2 fruit fly cellular contexts compared by ENCODE assay signal in the genomic region with DNA sequence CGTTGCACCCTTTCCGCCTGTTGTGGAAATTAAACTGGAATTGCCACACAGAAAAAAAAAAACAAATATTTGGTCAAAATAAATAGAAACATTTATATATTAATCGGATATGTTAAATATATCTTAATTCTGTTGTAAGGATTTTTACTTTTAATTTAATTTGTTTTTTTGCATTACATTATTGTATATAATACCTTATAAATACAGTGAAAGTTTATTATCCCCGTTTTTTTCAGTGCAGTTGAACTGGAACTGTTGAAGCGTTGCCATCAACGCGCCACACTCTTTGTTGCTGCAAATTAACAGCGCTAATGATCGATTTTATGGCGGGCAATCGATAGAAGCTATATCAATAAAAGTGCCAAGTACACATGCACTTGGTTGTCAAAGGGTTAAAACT.
A peak's percentile ranks its signal among the peaks of the same experiment; 100 is the strongest.
TF ChIP-seq lines count a peak whose summit lies in the region.

No protein-coding gene starts in this region.

TF ChIP-seq in whole organism, embryonic, 481 proteins besides CTCF, POLR2A, EP300 and RAD21 (continued from another document and continues in another):
- no peak for TF ChIP-seq CG11723 (GFP tag; optimal IDR thresholded peaks at IDR 0.05; lab: Kevin White, UChicago)
- no peak for TF ChIP-seq Kr (GFP tag; optimal IDR thresholded peaks at IDR 0.05; lab: Kevin White, UChicago)
- no peak for TF ChIP-seq CG6272 (GFP tag; IDR thresholded peaks at IDR 0.05; lab: Robert Waterston, UW)
- TF ChIP-seq pho (GFP tag; optimal IDR thresholded peaks at IDR 0.05; lab: Kevin White, UChicago) = no peak
- no peak for TF ChIP-seq CG4820 (GFP tag; optimal IDR thresholded peaks at IDR 0.05; lab: Kevin White, UChicago)
- TF ChIP-seq CG8765 (GFP tag; IDR thresholded peaks at IDR 0.05; lab: Robert Waterston, UW) = no peak
- no peak for TF ChIP-seq br (optimal IDR thresholded peaks at IDR 0.05; lab: Kevin White, UChicago)
- no peak for TF ChIP-seq Dbx (GFP tag; IDR thresholded peaks at IDR 0.05; lab: Robert Waterston, UW)
- no peak for TF ChIP-seq CG18476 (GFP tag; optimal IDR thresholded peaks at IDR 0.05; lab: Kevin White, UChicago)
- TF ChIP-seq H2.0 (GFP tag; IDR thresholded peaks at IDR 0.05; lab: Robert Waterston, UW) = no peak
- no peak for TF ChIP-seq CG10462 (GFP tag; optimal IDR thresholded peaks at IDR 0.05; lab: Kevin White, UChicago)
- TF ChIP-seq CG7928 (GFP tag; optimal IDR thresholded peaks at IDR 0.05; lab: Kevin White, UChicago) = no peak
- TF ChIP-seq Side (GFP tag; optimal IDR thresholded peaks at IDR 0.05; lab: Kevin White, UChicago) = no peak
- TF ChIP-seq sd (tag; optimal IDR thresholded peaks at IDR 0.05; lab: Kevin White, UChicago) = no peak
- no peak for TF ChIP-seq bowl (GFP tag; IDR thresholded peaks at IDR 0.05; lab: Robert Waterston, UW)
- TF ChIP-seq Dll (GFP tag; IDR thresholded peaks at IDR 0.05; lab: Robert Waterston, UW; ENCODE audit: partially characterized antibody) = no peak
- TF ChIP-seq fd102C (GFP tag; optimal IDR thresholded peaks at IDR 0.05; lab: Kevin White, UChicago) = no peak
- TF ChIP-seq E2f1 (GFP tag; IDR thresholded peaks at IDR 0.05; lab: Robert Waterston, UW) = no peak
- no peak for TF ChIP-seq CG11695 (GFP tag; IDR thresholded peaks at IDR 0.05; lab: Robert Waterston, UW)
- no peak for TF ChIP-seq CG2199 (GFP tag; IDR thresholded peaks at IDR 0.05; lab: Robert Waterston, UW)
- TF ChIP-seq her (GFP tag; optimal IDR thresholded peaks at IDR 0.05; lab: Kevin White, UChicago) = no peak
- no peak for TF ChIP-seq prd (optimal IDR thresholded peaks at IDR 0.05; lab: Kevin White, UChicago)
- peak; percentile 42; the same call in 2 of the 3 replicates for TF ChIP-seq prd (GFP tag; IDR thresholded peaks at IDR 0.05; lab: Robert Waterston, UW)
- no peak for TF ChIP-seq slp2 (GFP tag; optimal IDR thresholded peaks at IDR 0.05; lab: Kevin White, UChicago)
- TF ChIP-seq Lim3 (GFP tag; IDR thresholded peaks at IDR 0.05; lab: Robert Waterston, UW) = no peak
- TF ChIP-seq stwl (tag; optimal IDR thresholded peaks at IDR 0.05; lab: Kevin White, UChicago) = no peak
- no peak for TF ChIP-seq CG1603 (tag; optimal IDR thresholded peaks at IDR 0.05; lab: Kevin White, UChicago)
- no peak for TF ChIP-seq danr (GFP tag; IDR thresholded peaks at IDR 0.05; lab: Robert Waterston, UW)
- no peak for TF ChIP-seq ham (GFP tag; IDR thresholded peaks at IDR 0.05; lab: Robert Waterston, UW)
- peak; percentile 57 for TF ChIP-seq dmrt11E (tag; optimal IDR thresholded peaks at IDR 0.05; lab: Kevin White, UChicago)
- TF ChIP-seq Xrp1 (GFP tag; IDR thresholded peaks at IDR 0.05; lab: Robert Waterston, UW) = peak; percentile 49; the same call in 1 of the 2 replicates
- TF ChIP-seq toy (GFP tag; IDR thresholded peaks at IDR 0.05; lab: Robert Waterston, UW) = no peak
- TF ChIP-seq HLH3B (GFP tag; IDR thresholded peaks at IDR 0.05; lab: Robert Waterston, UW) = 0 out of 2 replicates have a peak, but pooled peaks have one; percentile 15
- no peak for TF ChIP-seq sisA (GFP tag; IDR thresholded peaks at IDR 0.05; lab: Robert Waterston, UW)
- no peak for TF ChIP-seq Gug (GFP tag; IDR thresholded peaks at IDR 0.05; lab: Robert Waterston, UW)
- no peak for TF ChIP-seq h (optimal IDR thresholded peaks at IDR 0.05; lab: Kevin White, UChicago)
- no peak for TF ChIP-seq dysf (GFP tag; IDR thresholded peaks at IDR 0.05; lab: Robert Waterston, UW)
- TF ChIP-seq bsh (GFP tag; optimal IDR thresholded peaks at IDR 0.05; lab: Kevin White, UChicago) = peak in 1 of 2 experiments; percentile 36
- TF ChIP-seq chn (GFP tag; optimal IDR thresholded peaks at IDR 0.05; lab: Kevin White, UChicago) = no peak
- no peak for TF ChIP-seq nerfin-2 (GFP tag; IDR thresholded peaks at IDR 0.05; lab: Robert Waterston, UW; ENCODE audit: partially characterized antibody)
- no peak for TF ChIP-seq gcm2 (GFP tag; optimal IDR thresholded peaks at IDR 0.05; lab: Kevin White, UChicago)
- no peak for TF ChIP-seq schlank (tag; optimal IDR thresholded peaks at IDR 0.05; lab: Kevin White, UChicago)
- TF ChIP-seq CG10959 (GFP tag; IDR thresholded peaks at IDR 0.05; lab: Robert Waterston, UW) = 0 out of 2 replicates have a peak, but pooled peaks have one; percentile 7
- TF ChIP-seq Max (GFP tag; optimal IDR thresholded peaks at IDR 0.05; lab: Kevin White, UChicago) = no peak
- no peak for TF ChIP-seq CG14050 (GFP tag; IDR thresholded peaks at IDR 0.05; lab: Robert Waterston, UW)
- peak; percentile 50 for TF ChIP-seq zen (tag; optimal IDR thresholded peaks at IDR 0.05; lab: Kevin White, UChicago)
- TF ChIP-seq MESR4 (GFP tag; optimal IDR thresholded peaks at IDR 0.05; lab: Kevin White, UChicago) = no peak
- TF ChIP-seq Atf3 (GFP tag; optimal IDR thresholded peaks at IDR 0.05; lab: Kevin White, UChicago) = no peak
- TF ChIP-seq CG4617 (GFP tag; optimal IDR thresholded peaks at IDR 0.05; lab: Kevin White, UChicago; ENCODE audit: borderline replicate concordance) = no peak
- TF ChIP-seq CG2116 (GFP tag; optimal IDR thresholded peaks at IDR 0.05; lab: Kevin White, UChicago) = no peak
- no peak for TF ChIP-seq Dip3 (GFP tag; optimal IDR thresholded peaks at IDR 0.05; lab: Kevin White, UChicago)
- no peak for TF ChIP-seq repo (GFP tag; optimal IDR thresholded peaks at IDR 0.05; lab: Kevin White, UChicago)
- no peak for TF ChIP-seq mld (GFP tag; IDR thresholded peaks at IDR 0.05; lab: Robert Waterston, UW; ENCODE audit: partially characterized antibody)
- TF ChIP-seq phol (tag; optimal IDR thresholded peaks at IDR 0.05; lab: Kevin White, UChicago) = peak; percentile 24
- TF ChIP-seq tin (GFP tag; optimal IDR thresholded peaks at IDR 0.05; lab: Kevin White, UChicago) = no peak
- no peak for TF ChIP-seq CG4282 (GFP tag; optimal IDR thresholded peaks at IDR 0.05; lab: Kevin White, UChicago)
- TF ChIP-seq dmrt99B (tag; optimal IDR thresholded peaks at IDR 0.05; lab: Kevin White, UChicago) = no peak
- no peak for TF ChIP-seq Tbp (GFP tag; optimal IDR thresholded peaks at IDR 0.05; lab: Kevin White, UChicago)
- peak; percentile 7 for TF ChIP-seq CG8388 (GFP tag; optimal IDR thresholded peaks at IDR 0.05; lab: Kevin White, UChicago)
- TF ChIP-seq en (GFP tag; optimal IDR thresholded peaks at IDR 0.05; lab: Kevin White, UChicago) = no peak
- no peak for TF ChIP-seq CG2678 (tag; optimal IDR thresholded peaks at IDR 0.05; lab: Kevin White, UChicago)
- TF ChIP-seq CG18599 (GFP tag; optimal IDR thresholded peaks at IDR 0.05; lab: Kevin White, UChicago) = no peak
- TF ChIP-seq CG14667 (GFP tag; IDR thresholded peaks at IDR 0.05; lab: Robert Waterston, UW) = no peak
- no peak for TF ChIP-seq gsb (GFP tag; IDR thresholded peaks at IDR 0.05; lab: Robert Waterston, UW)
- TF ChIP-seq nmo (GFP tag; optimal IDR thresholded peaks at IDR 0.05; lab: Kevin White, UChicago) = peak; percentile 23
- no peak for TF ChIP-seq esg (GFP tag; conservative IDR thresholded peaks at IDR 0.05; lab: Robert Waterston, UW)
- no peak for TF ChIP-seq CG10274 (GFP tag; optimal IDR thresholded peaks at IDR 0.05; lab: Kevin White, UChicago)

TF ChIP-seq in whole organism, prepupa, 60 proteins besides CTCF, POLR2A, EP300 and RAD21 (continued from another document):
- TF ChIP-seq svp (GFP tag; lab: Kevin White, UChicago) (peak; percentile 48), ss (GFP tag; optimal IDR thresholded peaks at IDR 0.05; lab: Kevin White, UChicago) (peak; percentile 24 to 31), pdm3 (GFP tag; optimal IDR thresholded peaks at IDR 0.05; lab: Kevin White, UChicago) (peak; percentile 35), CG3032 (tag; optimal IDR thresholded peaks at IDR 0.05; lab: Kevin White, UChicago) (peak; percentile 2), fd59A (GFP tag; optimal IDR thresholded peaks at IDR 0.05; lab: Kevin White, UChicago) (no peak), net (GFP tag; optimal IDR thresholded peaks at IDR 0.05; lab: Kevin White, UChicago) (peak; percentile 25), CG6163 (GFP tag; IDR thresholded peaks at IDR 0.05; lab: Robert Waterston, UW) (peak; percentile 50; the same call in 1 of the 3 replicates), CG16779 (tag; optimal IDR thresholded peaks at IDR 0.05; lab: Kevin White, UChicago) (no peak), Sox102F (GFP tag; optimal IDR thresholded peaks at IDR 0.05; lab: Kevin White, UChicago) (no peak), CG15336 (GFP tag; IDR thresholded peaks at IDR 0.05; lab: Robert Waterston, UW) (peak; percentile 63), Hr38 (GFP tag; optimal IDR thresholded peaks at IDR 0.05; lab: Kevin White, UChicago) (no peak), vri (GFP tag; optimal IDR thresholded peaks at IDR 0.05; lab: Kevin White, UChicago) (no peak), Eip75B (GFP tag; optimal IDR thresholded peaks at IDR 0.05; lab: Kevin White, UChicago) (no peak), Lpt (GFP tag; optimal IDR thresholded peaks at IDR 0.05; lab: Kevin White, UChicago) (no peak), CG7368 (GFP tag; optimal IDR thresholded peaks at IDR 0.05; lab: Kevin White, UChicago) (peak; percentile 15), Blimp-1 (GFP tag; optimal IDR thresholded peaks at IDR 0.05; lab: Kevin White, UChicago) (no peak), CG8632 (GFP tag; optimal IDR thresholded peaks at IDR 0.05; lab: Kevin White, UChicago) (peak; percentile 52), Sox14 (GFP tag; optimal IDR thresholded peaks at IDR 0.05; lab: Kevin White, UChicago) (no peak), dsx (GFP tag; optimal IDR thresholded peaks at IDR 0.05; lab: Kevin White, UChicago; ENCODE audit: poor library complexity, severe bottlenecking) (no peak), spab (GFP tag; optimal IDR thresholded peaks at IDR 0.05; lab: Kevin White, UChicago) (no peak), Gug (GFP tag; IDR thresholded peaks at IDR 0.05; lab: Robert Waterston, UW) (0 out of 2 replicates have a peak, but pooled peaks have one; percentile 16), fkh (GFP tag; optimal IDR thresholded peaks at IDR 0.05; lab: Kevin White, UChicago) (no peak), CG11762 (GFP tag; optimal IDR thresholded peaks at IDR 0.05; lab: Kevin White, UChicago; ENCODE audit: insufficient read depth) (no peak), Ets96B (tag; optimal IDR thresholded peaks at IDR 0.05; lab: Kevin White, UChicago) (no peak), fd85E (GFP tag; optimal IDR thresholded peaks at IDR 0.05; lab: Kevin White, UChicago) (no peak), esn (GFP tag; optimal IDR thresholded peaks at IDR 0.05; lab: Kevin White, UChicago) (peak; percentile 22), CG31627 (GFP tag; optimal IDR thresholded peaks at IDR 0.05; lab: Kevin White, UChicago) (no peak), eg (GFP tag; IDR thresholded peaks at IDR 0.05; lab: Robert Waterston, UW) (no peak), CG34406 (GFP tag; optimal IDR thresholded peaks at IDR 0.05; lab: Kevin White, UChicago) (peak; percentile 50), lz (GFP tag; optimal IDR thresholded peaks at IDR 0.05; lab: Kevin White, UChicago) (no peak), dac (GFP tag; optimal IDR thresholded peaks at IDR 0.05; lab: Kevin White, UChicago) (no peak), Hr4 (GFP tag; optimal IDR thresholded peaks at IDR 0.05; lab: Kevin White, UChicago) (peak; percentile 14), topi (GFP tag; optimal IDR thresholded peaks at IDR 0.05; lab: Kevin White, UChicago) (peak; percentile 44), Eip93F (GFP tag; optimal IDR thresholded peaks at IDR 0.05; lab: Kevin White, UChicago) (no peak), CG10631 (GFP tag; optimal IDR thresholded peaks at IDR 0.05; lab: Kevin White, UChicago) (peak; percentile 22), CG4318 (GFP tag; optimal IDR thresholded peaks at IDR 0.05; lab: Kevin White, UChicago) (no peak)
